Fruit fly (Drosophila melanogaster) whole organism, wandering third instar larva: ENCODE results near the gene CG6006.

Experiments
- Abd-B ChIP-seq: fragments of >200 bp; optimal IDR thresholded peaks from 2 replicates; lab custom pipeline; 2017; ENCODE audit warnings: missing biosample characterization, missing genetic modification characterization
- CG32264 ChIP-seq: fragments of 200-800 bp; sonication (Bioruptor generic); optimal IDR thresholded peaks from 2 replicates; lab custom pipeline; 2016; ENCODE audit warnings: missing biosample characterization, missing genetic modification characterization
- CG9705 ChIP-seq: fragments of 200-800 bp; sonication (Bioruptor generic); optimal IDR thresholded peaks from 2 replicates; lab custom pipeline; 2018; ENCODE audit warnings: missing biosample characterization, mild to moderate bottlenecking, missing genetic modification characterization
- Dfd ChIP-seq: fragments of >200 bp; optimal IDR thresholded peaks from 2 replicates; lab custom pipeline; 2017; ENCODE audit warnings: missing biosample characterization, missing genetic modification characterization
- Dif ChIP-seq: fragments of 200-275, 200-300 bp; sonication (Bioruptor generic); optimal IDR thresholded peaks from 2 replicates; lab custom pipeline; 2018; ENCODE audit warnings: missing biosample characterization, missing genetic modification characterization; ENCODE audit not compliant: partially characterized antibody
- GATAd ChIP-seq: sonication (Bioruptor generic); optimal IDR thresholded peaks from 2 replicates; lab custom pipeline; 2016; ENCODE audit warnings: missing biosample characterization, missing genetic modification characterization
- HLH106 ChIP-seq: fragments of 200-800 bp; optimal IDR thresholded peaks from 3 replicates; lab custom pipeline; 2019; ENCODE audit warnings: missing biosample characterization, mild to moderate bottlenecking, missing genetic modification characterization, moderate library complexity
- Hr83 ChIP-seq: fragments of 200-300 bp; sonication (Bioruptor generic); optimal IDR thresholded peaks from 2 replicates; lab custom pipeline; 2016; ENCODE audit warnings: missing biosample characterization, mild to moderate bottlenecking, missing genetic modification characterization, moderate library complexity; ENCODE audit not compliant: poor library complexity, severe bottlenecking
- Jra ChIP-seq: sonication (Bioruptor generic); optimal IDR thresholded peaks from 2 replicates; lab custom pipeline; 2016; ENCODE audit warnings: missing biosample characterization, missing genetic modification characterization
- Mio ChIP-seq: sonication (Bioruptor generic); optimal IDR thresholded peaks from 2 replicates; lab custom pipeline; 2016; ENCODE audit warnings: missing biosample characterization, missing genetic modification characterization
- Myc ChIP-seq: fragments of >200 bp; optimal IDR thresholded peaks from 2 replicates; lab custom pipeline; 2017
- N ChIP-seq: fragments of >200 bp; optimal IDR thresholded peaks from 2 replicates; lab custom pipeline; 2018; ENCODE audit warnings: missing biosample characterization, missing external identifiers, missing genetic modification characterization
- OdsH ChIP-seq: fragments of 200-800 bp; sonication (Bioruptor generic); optimal IDR thresholded peaks from 2 replicates; lab custom pipeline; 2016; ENCODE audit warnings: missing biosample characterization, mild to moderate bottlenecking, missing genetic modification characterization
- Rel ChIP-seq, 2 experiments: fragments of 200-800 bp; sonication (Bioruptor generic) in 1 of 2; optimal IDR thresholded peaks; 2 replicates in 1 of 2; 3 replicates in 1 of 2; lab custom pipeline; 2016 to 2019; ENCODE audit warnings: mild to moderate bottlenecking in 2 of 2, missing biosample characterization in 2 of 2, missing genetic modification characterization in 2 of 2, moderate library complexity in 1 of 2
- Sp1 ChIP-seq: fragments of 200-800 bp; sonication (Bioruptor generic); optimal IDR thresholded peaks from 3 replicates; lab custom pipeline; 2019; ENCODE audit warnings: missing biosample characterization, mild to moderate bottlenecking, missing genetic modification characterization, moderate library complexity
- Vsx2 ChIP-seq: fragments of 200-300, 225-300 bp; sonication (Bioruptor generic); optimal IDR thresholded peaks from 2 replicates; lab custom pipeline; 2018; ENCODE audit warnings: missing biosample characterization, missing genetic modification characterization; ENCODE audit not compliant: partially characterized antibody
- brk ChIP-seq: fragments of 200-800 bp; sonication (Bioruptor generic); optimal IDR thresholded peaks from 2 replicates; lab custom pipeline; 2016; ENCODE audit warnings: missing biosample characterization, mild to moderate bottlenecking, missing genetic modification characterization
- dl ChIP-seq, 2 experiments: fragments of 175-275, 200-275 bp in 1 of 2; fragments of 200-275 bp in 1 of 2; sonication (Bioruptor generic); optimal IDR thresholded peaks; lab custom pipeline; 2018; ENCODE audit warnings: mild to moderate bottlenecking in 2 of 2, missing biosample characterization in 2 of 2, missing genetic modification characterization in 2 of 2, moderate library complexity in 2 of 2; ENCODE audit not compliant: partially characterized antibody in 2 of 2, insufficient read depth in 1 of 2
- dmrt93B ChIP-seq: fragments of 200-800 bp; sonication (Bioruptor generic); optimal IDR thresholded peaks from 2 replicates; lab custom pipeline; 2018; ENCODE audit warnings: missing biosample characterization, mild to moderate bottlenecking, missing genetic modification characterization
- dsf ChIP-seq: sonication (Bioruptor generic); optimal IDR thresholded peaks from 2 replicates; lab custom pipeline; 2016; ENCODE audit warnings: missing biosample characterization, missing genetic modification characterization, borderline replicate concordance
- foxo ChIP-seq, 2 experiments: fragments of 200-800 bp; sonication (Bioruptor generic); optimal IDR thresholded peaks; 2 replicates in 1 of 2; 3 replicates in 1 of 2; lab custom pipeline; 2016 to 2017; ENCODE audit warnings: missing biosample characterization in 2 of 2, missing genetic modification characterization in 2 of 2
- fru ChIP-seq: fragments of 200-800 bp; sonication (Bioruptor generic); optimal IDR thresholded peaks from 3 replicates; lab custom pipeline; 2016; ENCODE audit warnings: missing biosample characterization, mild to moderate bottlenecking, missing genetic modification characterization
- h ChIP-seq: fragments of 200-800 bp; sonication (Bioruptor generic); optimal IDR thresholded peaks from 3 replicates; lab custom pipeline; 2016; ENCODE audit warnings: missing biosample characterization, mild to moderate bottlenecking, missing genetic modification characterization
- jim ChIP-seq: fragments of 175-275, 200-325 bp; sonication (Bioruptor generic); optimal IDR thresholded peaks from 2 replicates; lab custom pipeline; 2016; ENCODE audit warnings: missing biosample characterization, mild to moderate bottlenecking, missing genetic modification characterization
- lola ChIP-seq: fragments of >200 bp; optimal IDR thresholded peaks from 2 replicates; lab custom pipeline; 2017; ENCODE audit warnings: missing biosample characterization, missing genetic modification characterization
- pan ChIP-seq: fragments of >200 bp; optimal IDR thresholded peaks from 2 replicates; lab custom pipeline; 2017
- psq ChIP-seq: fragments of 200-800 bp; sonication (Bioruptor generic); optimal IDR thresholded peaks from 3 replicates; lab custom pipeline; 2017; ENCODE audit warnings: missing biosample characterization, mild to moderate bottlenecking, missing genetic modification characterization, moderate library complexity
- sv ChIP-seq: fragments of 200-800 bp; sonication (Bioruptor generic); optimal IDR thresholded peaks from 3 replicates; lab custom pipeline; 2016; ENCODE audit warnings: missing biosample characterization, missing genetic modification characterization
- tai ChIP-seq: sonication (Bioruptor generic); optimal IDR thresholded peaks from 2 replicates; lab custom pipeline; 2016; ENCODE audit warnings: missing biosample characterization, missing genetic modification characterization
- usp ChIP-seq: fragments of >200 bp; optimal IDR thresholded peaks from 2 replicates; lab custom pipeline; 2017; ENCODE audit warnings: missing biosample characterization, missing genetic modification characterization
- woc ChIP-seq: sonication (Bioruptor generic); optimal IDR thresholded peaks from 2 replicates; lab custom pipeline; 2016; ENCODE audit warnings: missing biosample characterization, mild to moderate bottlenecking, missing genetic modification characterization

Gene CG6006

DNA sequence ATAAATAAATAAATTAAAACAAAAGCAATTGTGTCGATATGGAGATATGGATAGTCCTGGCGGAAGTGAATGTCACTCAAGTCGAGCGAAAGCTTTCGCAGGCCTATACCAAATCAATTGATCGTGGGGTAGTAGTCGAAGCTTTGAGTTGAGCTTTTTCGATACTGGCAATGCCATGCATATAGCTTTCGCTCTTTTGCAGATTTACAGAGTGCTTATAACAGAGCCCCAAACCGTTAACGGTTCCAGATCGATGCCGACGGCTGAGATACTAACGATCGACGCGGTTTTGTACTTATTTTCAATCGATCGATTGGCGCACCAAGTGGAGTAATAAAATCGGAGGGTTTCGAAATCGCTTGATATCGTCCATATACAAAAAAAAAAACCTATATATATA, 17.0 kb downstream of the CG6006 start, which contains the start of gene CG8925:
CG8925 (plus strand) TSS at position 245 of the 400 bp plus-strand sequence.
- TF ChIP-seq foxo (GFP tag; optimal IDR thresholded peaks at IDR 0.05; lab: Kevin White, UChicago) (no peak), CG32264 (GFP tag; lab: Kevin White, UChicago) (no peak), Jra (GFP tag; lab: Kevin White, UChicago) (no peak), Dfd (no peak), HLH106 (no peak), Rel (GFP tag; optimal IDR thresholded peaks at IDR 0.05; lab: Kevin White, UChicago) (no peak), Rel (tag; optimal IDR thresholded peaks at IDR 0.05; lab: Kevin White, UChicago) (no peak), GATAd (GFP tag; lab: Kevin White, UChicago) (no peak), lola (GFP tag; lab: Kevin White, UChicago) (no peak), Mio (GFP tag; lab: Kevin White, UChicago) (no peak), woc (GFP tag; lab: Kevin White, UChicago) (no peak), Myc (no peak), fru (GFP tag; lab: Kevin White, UChicago) (no peak), brk (GFP tag; lab: Kevin White, UChicago) (no peak)

DNA sequence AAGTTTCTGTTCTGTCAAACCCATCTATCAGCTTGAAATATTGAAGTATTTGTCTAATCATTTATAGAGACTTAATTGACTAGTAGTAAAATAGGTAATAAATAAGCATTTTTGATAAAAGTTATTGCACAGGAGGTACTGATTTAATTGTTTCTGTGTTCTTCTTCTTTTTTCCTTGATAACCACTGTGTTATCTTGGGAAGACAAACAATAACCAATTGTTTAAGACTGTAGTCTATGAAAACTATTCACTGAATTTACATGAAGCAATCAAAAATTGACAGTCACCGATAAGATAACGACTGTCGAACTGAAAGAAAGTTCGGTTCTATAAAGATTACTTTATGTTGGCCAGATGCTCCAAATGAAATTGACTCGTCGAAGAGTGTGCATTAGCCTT, 18.7 kb downstream of the CG6006 start:
- TF ChIP-seq sv (no peak), dmrt93B (GFP tag; lab: Kevin White, UChicago) (no peak), h (no peak), lola (GFP tag; lab: Kevin White, UChicago) (no peak), Abd-B (GFP tag; lab: Kevin White, UChicago) (no peak), HLH106 (no peak), tai (GFP tag; lab: Kevin White, UChicago) (no peak), Dif (GFP tag; lab: Kevin White, UChicago) (no peak), jim (GFP tag; lab: Kevin White, UChicago) (no peak), dl (GFP tag; optimal IDR thresholded peaks at IDR 0.05; lab: Kevin White, UChicago; ENCODE audit: insufficient read depth in 1 of 2, partially characterized antibody in 2 of 2) (no peak), psq (no peak), woc (GFP tag; lab: Kevin White, UChicago) (no peak), foxo (GFP tag; optimal IDR thresholded peaks at IDR 0.05; lab: Kevin White, UChicago) (no peak), pan (no peak), OdsH (no peak), Vsx2 (GFP tag; lab: Kevin White, UChicago) (no peak), usp (GFP tag; lab: Kevin White, UChicago) (no peak), dsf (no peak), Sp1 (no peak)
- TF ChIP-seq, all 38 proteins: peak for 0

DNA sequence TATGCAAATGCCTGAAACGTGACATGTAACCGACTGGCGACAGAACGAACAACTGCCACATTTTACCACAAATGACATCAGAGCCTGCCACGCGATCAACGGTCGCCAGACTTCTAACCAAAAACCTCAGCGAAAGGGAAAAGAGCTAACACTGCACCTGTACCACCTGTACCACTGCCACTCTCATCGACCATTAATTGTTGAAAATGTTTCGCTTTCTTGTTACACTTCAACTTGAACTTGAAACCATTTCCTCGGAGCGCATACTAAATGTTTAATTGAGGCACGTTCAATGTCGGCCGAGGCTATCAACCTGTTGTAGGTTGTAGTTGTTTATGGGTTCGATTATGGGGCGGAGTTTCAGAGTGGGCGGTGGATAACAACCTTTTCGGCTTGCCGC, 21.7 kb downstream of the CG6006 start:
- TF ChIP-seq dl (GFP tag; optimal IDR thresholded peaks at IDR 0.05; lab: Kevin White, UChicago; ENCODE audit: insufficient read depth in 1 of 2, partially characterized antibody in 2 of 2) = no peak
- no peak for TF ChIP-seq jim (GFP tag; lab: Kevin White, UChicago)
- no peak for TF ChIP-seq Myc
- no peak for TF ChIP-seq Dfd
- TF ChIP-seq Sp1 = no peak
- no peak for TF ChIP-seq OdsH
- no peak for TF ChIP-seq woc (GFP tag; lab: Kevin White, UChicago)
- TF ChIP-seq h = no peak
- no peak for TF ChIP-seq Abd-B (GFP tag; lab: Kevin White, UChicago)
- TF ChIP-seq brk (GFP tag; lab: Kevin White, UChicago) = no peak
- TF ChIP-seq Rel (GFP tag; optimal IDR thresholded peaks at IDR 0.05; lab: Kevin White, UChicago) = no peak
- TF ChIP-seq Rel (tag; optimal IDR thresholded peaks at IDR 0.05; lab: Kevin White, UChicago) = no peak
- TF ChIP-seq Vsx2 (GFP tag; lab: Kevin White, UChicago) = no peak
- no peak for TF ChIP-seq dmrt93B (GFP tag; lab: Kevin White, UChicago)
- TF ChIP-seq Hr83 = no peak
- TF ChIP-seq N = no peak
- TF ChIP-seq pan = no peak
- no peak for TF ChIP-seq CG9705

DNA sequence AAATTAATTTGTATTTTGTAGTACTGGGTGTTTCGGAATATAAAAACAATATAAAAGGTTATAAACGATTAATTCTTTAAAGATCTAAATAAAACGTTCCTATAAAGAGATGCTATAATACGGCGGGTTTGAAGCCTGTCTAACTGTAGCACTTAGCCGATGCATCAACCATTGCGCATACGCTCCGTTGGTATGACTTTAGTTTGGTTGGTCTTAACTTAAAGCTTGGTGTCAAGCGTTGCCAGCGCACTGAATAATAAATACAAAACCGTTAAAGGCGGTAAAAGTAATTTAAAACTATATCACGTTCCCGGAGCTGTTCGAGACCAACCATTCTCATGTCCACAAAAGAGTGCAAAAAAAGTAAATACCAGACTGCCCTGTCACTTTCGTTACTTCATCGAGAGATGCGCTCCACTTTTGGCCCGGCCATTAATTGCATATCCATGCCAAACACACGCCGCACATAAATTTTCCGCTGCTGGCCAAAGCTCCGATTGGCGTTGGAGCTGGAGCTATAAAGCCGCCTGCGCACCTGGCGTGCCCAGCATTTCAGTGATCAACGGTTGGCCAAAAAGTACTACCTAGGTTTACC, 25.8 kb downstream of the CG6006 start, which contains the start of gene CG8927:
CG8927 (plus strand) TSS at position 545 of the 595 bp plus-strand sequence.
- TF ChIP-seq dsf (no peak), Myc (peak; percentile 9), brk (GFP tag; lab: Kevin White, UChicago) (no peak)
